Fruit fly (Drosophila melanogaster) whole organism, embryonic: ENCODE measurements around the gene CG7006.

Experiments
- CG11695 ChIP-seq: fragments of 200-800 bp; sonication (Bioruptor generic); IDR thresholded peaks from 3 replicates; pipeline ENCODE4 v1.3.6; 2022; ENCODE audit warnings: missing biosample characterization, missing genetic modification characterization
- CG17361 ChIP-seq: fragments of 200-800 bp; sonication (Bioruptor generic); IDR thresholded peaks from 3 replicates; pipeline ENCODE4 v1.3.6; 2022; ENCODE audit warnings: missing biosample characterization, missing genetic modification characterization
- CG8290 ChIP-seq, 3 experiments: fragments of 200-800 bp; sonication (Bioruptor generic); optimal IDR thresholded peaks; 2 replicates each; lab custom pipeline; 2016 to 2019; ENCODE audit warnings: missing biosample characterization in 3 of 3, missing genetic modification characterization in 3 of 3, mild to moderate bottlenecking in 2 of 3, moderate library complexity in 1 of 3
- Sry-β ChIP-seq: fragments of 200-800 bp; sonication (Bioruptor generic); optimal IDR thresholded peaks from 2 replicates; lab custom pipeline; 2018; ENCODE audit warnings: missing biosample characterization, mild to moderate bottlenecking, missing genetic modification characterization, moderate library complexity
- chinmo ChIP-seq: fragments of 200-800 bp; sonication (Bioruptor generic); IDR thresholded peaks from 4 replicates; pipeline ENCODE4 v1.3.6; 2022; ENCODE audit warnings: missing biosample characterization, missing genetic modification characterization; ENCODE audit not compliant: partially characterized antibody
- lola ChIP-seq, 3 experiments: fragments of >200 bp in 2 of 3; fragments of 200-800 bp in 1 of 3; sonication (Bioruptor generic) in 1 of 3; optimal IDR thresholded peaks; 2 replicates each; lab custom pipeline; 2017 to 2019; ENCODE audit warnings: missing biosample characterization in 3 of 3, missing genetic modification characterization in 3 of 3, mild to moderate bottlenecking in 1 of 3, moderate library complexity in 1 of 3
- toy ChIP-seq: fragments of 200-800 bp; sonication (Bioruptor generic); IDR thresholded peaks from 2 replicates; pipeline ENCODE4 v1.3.6; 2022; ENCODE audit warnings: missing biosample characterization, missing genetic modification characterization

dm6 chr3R:24890919-24891318 lies 40.5 kb downstream of the CG7006 start:
- TF ChIP-seq CG8290 (GFP tag; optimal IDR thresholded peaks at IDR 0.05; lab: Kevin White, UChicago) (no peak), CG8290 (tag; optimal IDR thresholded peaks at IDR 0.05; lab: Kevin White, UChicago) (no peak), Sry-β (GFP tag; lab: Kevin White, UChicago) (no peak), CG17361 (GFP tag; lab: Robert Waterston, UW) (no peak), CG11695 (GFP tag; lab: Robert Waterston, UW) (no peak), chinmo (GFP tag; lab: Robert Waterston, UW) (no peak), lola (GFP tag; optimal IDR thresholded peaks at IDR 0.05; lab: Kevin White, UChicago) (no peak), toy (GFP tag; lab: Robert Waterston, UW) (no peak)
